Fruit fly (Drosophila melanogaster) whole organism, embryonic: Measurements from ENCODE around the gene Prp18.

Experiments
- Awh ChIP-seq: fragments of 200-800 bp; sonication (Bioruptor generic); IDR thresholded peaks from 2 replicates; pipeline ENCODE4, ENCODE4 v1.3.6; 2022; ENCODE audit warnings: missing biosample characterization, missing genetic modification characterization
- CG10267 ChIP-seq: fragments of 200-800 bp; sonication (Bioruptor generic); optimal IDR thresholded peaks from 2 replicates; lab custom pipeline; 2018; ENCODE audit warnings: missing biosample characterization, mild to moderate bottlenecking, missing genetic modification characterization, moderate library complexity
- CG10979 ChIP-seq: fragments of 200-800 bp; sonication (Bioruptor generic); optimal IDR thresholded peaks from 2 replicates; lab custom pipeline; 2018; ENCODE audit warnings: missing biosample characterization, mild to moderate bottlenecking, missing genetic modification characterization, moderate library complexity
- CG12155 ChIP-seq: fragments of 200-800 bp; sonication (Bioruptor generic); optimal IDR thresholded peaks from 3 replicates; lab custom pipeline; 2016; ENCODE audit warnings: missing biosample characterization, missing genetic modification characterization
- CG14050 ChIP-seq: fragments of 200-800 bp; sonication (Bioruptor generic); IDR thresholded peaks from 3 replicates; pipeline ENCODE4 v1.3.6; 2022; ENCODE audit warnings: missing biosample characterization, missing genetic modification characterization
- CG15269 ChIP-seq: fragments of 200-800 bp; sonication (Bioruptor generic); optimal IDR thresholded peaks from 2 replicates; lab custom pipeline; 2018; ENCODE audit warnings: missing biosample characterization, mild to moderate bottlenecking, missing genetic modification characterization, moderate library complexity
- CG15601 ChIP-seq: fragments of 200-800 bp; sonication (Bioruptor generic); optimal IDR thresholded peaks from 3 replicates; lab custom pipeline; 2019; ENCODE audit warnings: missing biosample characterization, mild to moderate bottlenecking, missing genetic modification characterization, moderate library complexity
- CG17829 ChIP-seq: fragments of 200-800 bp; optimal IDR thresholded peaks from 2 replicates; lab custom pipeline; 2019; ENCODE audit warnings: missing biosample characterization, mild to moderate bottlenecking, missing genetic modification characterization, moderate library complexity
- CG30020 ChIP-seq: fragments of 200-800 bp; optimal IDR thresholded peaks from 2 replicates; lab custom pipeline; 2019; ENCODE audit warnings: missing biosample characterization, mild to moderate bottlenecking, missing genetic modification characterization, moderate library complexity
- CG30403 ChIP-seq: fragments of 200-800 bp; sonication (Bioruptor generic); optimal IDR thresholded peaks from 3 replicates; lab custom pipeline; 2016; ENCODE audit warnings: missing biosample characterization, missing genetic modification characterization
- CG5245 ChIP-seq: fragments of 200-800 bp; sonication (Bioruptor generic); optimal IDR thresholded peaks from 3 replicates; lab custom pipeline; 2016; ENCODE audit warnings: missing biosample characterization, missing genetic modification characterization
- CG6654 ChIP-seq: fragments of 200-800 bp; sonication (Bioruptor generic); optimal IDR thresholded peaks from 2 replicates; lab custom pipeline; 2017; ENCODE audit warnings: missing biosample characterization, mild to moderate bottlenecking, missing genetic modification characterization
- CG6765 ChIP-seq: fragments of 200-800 bp; sonication (Bioruptor generic); optimal IDR thresholded peaks from 3 replicates; lab custom pipeline; 2017; ENCODE audit warnings: missing biosample characterization, mild to moderate bottlenecking, missing genetic modification characterization
- CG7271 ChIP-seq: fragments of 200-800 bp; sonication (Bioruptor generic); optimal IDR thresholded peaks from 2 replicates; lab custom pipeline; 2018; ENCODE audit warnings: missing biosample characterization, mild to moderate bottlenecking, missing genetic modification characterization, moderate library complexity
- CG7372 ChIP-seq: fragments of 200-800 bp; sonication (Bioruptor generic); IDR thresholded peaks from 2 replicates; pipeline ENCODE4 v1.3.6; 2022; ENCODE audit warnings: missing biosample characterization, missing genetic modification characterization
- CG7745 ChIP-seq: fragments of 200-800 bp; sonication (Bioruptor generic); optimal IDR thresholded peaks from 2 replicates; lab custom pipeline; 2018; ENCODE audit warnings: missing biosample characterization, mild to moderate bottlenecking, missing genetic modification characterization, moderate library complexity
- CG8924 ChIP-seq: fragments of 200-800 bp; optimal IDR thresholded peaks from 3 replicates; lab custom pipeline; 2019; ENCODE audit warnings: missing biosample characterization, mild to moderate bottlenecking, missing genetic modification characterization, moderate library complexity
- CG9727 ChIP-seq: fragments of 200-800 bp; sonication (Bioruptor generic); optimal IDR thresholded peaks from 3 replicates; lab custom pipeline; 2017; ENCODE audit warnings: missing biosample characterization, mild to moderate bottlenecking, missing genetic modification characterization
- Chrac-16 ChIP-seq: fragments of 200-800 bp; sonication (Bioruptor generic); optimal IDR thresholded peaks from 3 replicates; lab custom pipeline; 2016; ENCODE audit warnings: missing biosample characterization, missing genetic modification characterization
- Eip74EF ChIP-seq, 2 experiments: fragments of 200-800 bp in 1 of 2; fragments of >200 bp in 1 of 2; sonication (Bioruptor generic) in 1 of 2; optimal IDR thresholded peaks; 2 replicates each; lab custom pipeline; 2017 to 2019; ENCODE audit warnings: missing biosample characterization in 2 of 2, missing genetic modification characterization in 2 of 2, mild to moderate bottlenecking in 1 of 2, moderate library complexity in 1 of 2
- Fer3 ChIP-seq: fragments of 200-800 bp; sonication (Bioruptor generic); optimal IDR thresholded peaks from 2 replicates; lab custom pipeline; 2018; ENCODE audit warnings: missing biosample characterization, mild to moderate bottlenecking, missing genetic modification characterization, moderate library complexity
- GATAe ChIP-seq: fragments of 200-800 bp; sonication (Bioruptor generic); conservative IDR thresholded peaks from 2 replicates; pipeline ENCODE4 v1.3.6; 2022; ENCODE audit warnings: missing biosample characterization, missing genetic modification characterization
- HLH54F ChIP-seq: fragments of 200-800 bp; sonication (Bioruptor generic); optimal IDR thresholded peaks from 3 replicates; lab custom pipeline; 2016; ENCODE audit warnings: missing biosample characterization, missing genetic modification characterization
- Hr3 ChIP-seq: fragments of 200-800 bp; sonication (Bioruptor generic); optimal IDR thresholded peaks from 3 replicates; lab custom pipeline; 2016; ENCODE audit warnings: missing biosample characterization, missing genetic modification characterization
- NC2β ChIP-seq: fragments of 200-800 bp; sonication (Bioruptor generic); optimal IDR thresholded peaks from 2 replicates; lab custom pipeline; 2016; ENCODE audit warnings: missing biosample characterization, missing genetic modification characterization
- Ptx1 ChIP-seq: fragments of 200-800 bp; sonication (Bioruptor generic); IDR thresholded peaks from 2 replicates; pipeline ENCODE4 v1.3.6; 2022; ENCODE audit warnings: missing biosample characterization, missing genetic modification characterization
- YL-1 ChIP-seq: fragments of 200-800 bp; sonication (Bioruptor generic); optimal IDR thresholded peaks from 3 replicates; lab custom pipeline; 2017; ENCODE audit warnings: missing biosample characterization, mild to moderate bottlenecking, missing genetic modification characterization
- bsh ChIP-seq, 2 experiments: fragments of 200-800 bp; sonication (Bioruptor generic); optimal IDR thresholded peaks; 2 replicates each; lab custom pipeline; 2017 to 2018; ENCODE audit warnings: mild to moderate bottlenecking in 2 of 2, missing biosample characterization in 2 of 2, missing genetic modification characterization in 2 of 2, moderate library complexity in 1 of 2
- chif ChIP-seq, 2 experiments: fragments of 200-800 bp; sonication (Bioruptor generic); optimal IDR thresholded peaks; 3 replicates each; lab custom pipeline; 2016; ENCODE audit warnings: missing biosample characterization in 2 of 2, missing genetic modification characterization in 2 of 2
- chinmo ChIP-seq: fragments of 200-800 bp; sonication (Bioruptor generic); IDR thresholded peaks from 4 replicates; pipeline ENCODE4 v1.3.6; 2022; ENCODE audit warnings: missing biosample characterization, missing genetic modification characterization; ENCODE audit not compliant: partially characterized antibody
- disco-r ChIP-seq: fragments of 200-800 bp; sonication (Bioruptor generic); optimal IDR thresholded peaks from 2 replicates; lab custom pipeline; 2016; ENCODE audit warnings: missing biosample characterization, missing genetic modification characterization
- fd3F ChIP-seq: fragments of 200-800 bp; sonication (Bioruptor generic); optimal IDR thresholded peaks from 2 replicates; lab custom pipeline; 2018; ENCODE audit warnings: missing biosample characterization, mild to moderate bottlenecking, missing genetic modification characterization, moderate library complexity
- gsb ChIP-seq: fragments of 200-800 bp; sonication (Bioruptor generic); IDR thresholded peaks from 2 replicates; pipeline ENCODE4 v1.3.6; 2022; ENCODE audit warnings: missing biosample characterization, missing genetic modification characterization
- gsb-n ChIP-seq: fragments of 200-800 bp; sonication (Bioruptor generic); optimal IDR thresholded peaks from 3 replicates; lab custom pipeline; 2018; ENCODE audit warnings: missing biosample characterization, mild to moderate bottlenecking, missing genetic modification characterization
- knrl ChIP-seq: fragments of 200-800 bp; sonication (Bioruptor generic); IDR thresholded peaks from 3 replicates; pipeline ENCODE4 v1.3.6; 2022; ENCODE audit warnings: missing biosample characterization, missing genetic modification characterization; ENCODE audit not compliant: partially characterized antibody
- otp ChIP-seq: fragments of 200-800 bp; sonication (Bioruptor generic); IDR thresholded peaks from 3 replicates; pipeline ENCODE4, ENCODE4 v1.3.6; 2022; ENCODE audit warnings: missing biosample characterization, missing genetic modification characterization
- pan ChIP-seq, 4 experiments: fragments of >200 bp in 3 of 4; fragments of 200-800 bp in 1 of 4; sonication (Bioruptor generic) in 1 of 4; optimal IDR thresholded peaks in 3 of 4; IDR thresholded peaks in 1 of 4; 2 replicates each; pipeline versions ENCODE4 v1.3.6 to Lab custom; 2017 to 2022; ENCODE audit warnings: missing biosample characterization in 2 of 4, missing genetic modification characterization in 2 of 4, mixed read lengths in 1 of 4
- pho ChIP-seq: fragments of 200-800 bp; sonication (Bioruptor generic); optimal IDR thresholded peaks from 2 replicates; lab custom pipeline; 2016; ENCODE audit warnings: missing biosample characterization, missing genetic modification characterization
- phol ChIP-seq: fragments of 200-800 bp; sonication (Bioruptor generic); optimal IDR thresholded peaks from 3 replicates; lab custom pipeline; 2018; ENCODE audit warnings: missing biosample characterization, mild to moderate bottlenecking, missing genetic modification characterization, moderate library complexity
- pros ChIP-seq: fragments of 200-800 bp; sonication (Bioruptor generic); optimal IDR thresholded peaks from 3 replicates; lab custom pipeline; 2019; ENCODE audit warnings: missing biosample characterization, mild to moderate bottlenecking, missing genetic modification characterization, moderate library complexity
- salm ChIP-seq: fragments of 200-800 bp; sonication (Bioruptor generic); optimal IDR thresholded peaks from 2 replicates; lab custom pipeline; 2018; ENCODE audit warnings: missing biosample characterization, mild to moderate bottlenecking, missing genetic modification characterization
- sd ChIP-seq: fragments of 200-800 bp; sonication (Bioruptor generic); optimal IDR thresholded peaks from 3 replicates; lab custom pipeline; 2018; ENCODE audit warnings: missing biosample characterization, mild to moderate bottlenecking, missing genetic modification characterization, moderate library complexity
- sob ChIP-seq: fragments of 200-800 bp; sonication (Bioruptor generic); IDR thresholded peaks from 2 replicates; pipeline ENCODE4 v1.3.6; 2022; ENCODE audit warnings: missing biosample characterization, missing genetic modification characterization
- tll ChIP-seq, 2 experiments: fragments of 200-800 bp in 1 of 2; fragments of >200 bp in 1 of 2; sonication (Bioruptor generic) in 1 of 2; optimal IDR thresholded peaks; 2 replicates each; lab custom pipeline; 2017 to 2019; ENCODE audit warnings: missing biosample characterization in 2 of 2, missing genetic modification characterization in 2 of 2, mild to moderate bottlenecking in 1 of 2, moderate library complexity in 1 of 2
- ttk ChIP-seq: fragments of 200-800 bp; sonication (Bioruptor generic); IDR thresholded peaks from 2 replicates; pipeline ENCODE4 v2.1.2; 2022; ENCODE audit warnings: missing biosample characterization, missing genetic modification characterization
- wdn ChIP-seq: fragments of 200-800 bp; sonication (Bioruptor generic); IDR thresholded peaks from 2 replicates; pipeline ENCODE4 v1.3.6; 2022; ENCODE audit warnings: missing biosample characterization, missing genetic modification characterization
- zen ChIP-seq: fragments of 200-800 bp; sonication (Bioruptor generic); optimal IDR thresholded peaks from 3 replicates; lab custom pipeline; 2018; ENCODE audit warnings: missing biosample characterization, mild to moderate bottlenecking, missing genetic modification characterization, moderate library complexity
- zf30C ChIP-seq: fragments of 200-800 bp; sonication (Bioruptor generic); optimal IDR thresholded peaks from 3 replicates; lab custom pipeline; 2018; ENCODE audit warnings: missing biosample characterization, mild to moderate bottlenecking, missing genetic modification characterization
- zfh1 ChIP-seq: fragments of 200-800 bp; sonication (Bioruptor generic); IDR thresholded peaks from 3 replicates; pipeline ENCODE4 v1.3.6; 2022; ENCODE audit warnings: missing biosample characterization, missing genetic modification characterization

The Prp18 gene

DNA sequence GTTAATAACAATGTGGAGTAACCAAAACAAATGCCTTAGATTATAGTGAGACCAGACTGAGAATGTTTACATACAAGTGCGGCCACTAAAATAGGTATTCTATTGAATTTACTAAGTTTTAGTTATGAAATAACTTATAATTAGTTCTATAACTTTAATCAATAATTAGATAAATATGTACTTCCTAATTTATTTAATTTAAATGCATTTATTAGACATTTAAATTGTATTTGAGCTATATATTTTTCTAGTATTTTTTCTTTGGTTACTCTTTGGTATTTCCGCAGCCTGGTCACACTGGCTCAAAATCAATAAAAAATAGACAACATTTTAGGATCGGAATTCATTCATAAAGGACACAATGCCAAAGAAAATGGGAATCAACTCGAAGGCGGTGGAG, at the start of gene Prp18, which contains the start of gene CG6013:
Prp18 (minus strand) TSS at position 62 of the 400 bp plus-strand sequence.
CG6013 (plus strand) TSS at position 294 of the 400 bp plus-strand sequence.
- TF ChIP-seq CG7271 (tag; lab: Kevin White, UChicago) (peak; percentile 65), CG9727 (GFP tag; lab: Kevin White, UChicago) (peak; percentile 57), GATAe (GFP tag; lab: Robert Waterston, UW) (no peak), salm (peak; percentile 7), gsb-n (peak; percentile 74), CG7372 (no peak), Ptx1 (GFP tag; lab: Robert Waterston, UW) (peak; percentile 75), chif (GFP tag; optimal IDR thresholded peaks at IDR 0.05; lab: Kevin White, UChicago) (no peak), CG10979 (tag; lab: Kevin White, UChicago) (peak; percentile 72), zfh1 (peak; percentile 32; the same call in 1 of the 3 replicates), sd (tag; lab: Kevin White, UChicago) (peak; percentile 89), CG7745 (tag; lab: Kevin White, UChicago) (no peak), CG6654 (no peak), bsh (GFP tag; optimal IDR thresholded peaks at IDR 0.05; lab: Kevin White, UChicago) (peak in 1 of 2 experiments; percentile 65), CG14050 (GFP tag; lab: Robert Waterston, UW) (no peak; the same call in 2 of the 3 replicates), CG5245 (GFP tag; lab: Kevin White, UChicago) (peak; percentile 4), YL-1 (peak; percentile 47), CG15269 (peak; percentile 65), Chrac-16 (peak; percentile 51), pros (GFP tag; lab: Kevin White, UChicago) (no peak), zf30C (GFP tag; lab: Kevin White, UChicago) (no peak), gsb (GFP tag; lab: Robert Waterston, UW) (no peak), pho (GFP tag; lab: Kevin White, UChicago) (no peak), wdn (GFP tag; lab: Robert Waterston, UW) (no peak), disco-r (GFP tag; lab: Kevin White, UChicago) (no peak), Eip74EF (GFP tag; optimal IDR thresholded peaks at IDR 0.05; lab: Kevin White, UChicago) (peak in 1 of 2 experiments; percentile 9), sob (peak; percentile 38; the same call in 1 of the 2 replicates), Hr3 (GFP tag; lab: Kevin White, UChicago) (peak; percentile 63), CG12155 (GFP tag; lab: Kevin White, UChicago) (peak; percentile 46), HLH54F (GFP tag; lab: Kevin White, UChicago) (no peak), otp (GFP tag; lab: Robert Waterston, UW) (no peak), Awh (GFP tag; lab: Robert Waterston, UW) (no peak), CG30403 (GFP tag; lab: Kevin White, UChicago) (peak; percentile 63), CG8924 (peak; percentile 87), ttk (GFP tag; lab: Robert Waterston, UW) (no peak), fd3F (GFP tag; lab: Kevin White, UChicago) (peak; percentile 63), zen (peak; percentile 42), Fer3 (peak; percentile 47), CG30020 (peak; percentile 65), chinmo (GFP tag; lab: Robert Waterston, UW) (no peak), CG15601 (tag; lab: Kevin White, UChicago) (peak; percentile 75), tll (GFP tag; optimal IDR thresholded peaks at IDR 0.05; lab: Kevin White, UChicago) (peak in 1 of 2 experiments; percentile 22), CG10267 (peak; percentile 74), NC2β (GFP tag; lab: Kevin White, UChicago) (no peak), knrl (no peak), pan (optimal IDR thresholded peaks at IDR 0.05; lab: Kevin White, UChicago) (no peak), pan (GFP tag; optimal IDR thresholded peaks at IDR 0.05 in 1 of 2, IDR thresholded peaks at IDR 0.05 in 1 of 2) (peak in 1 of 2 experiments; percentile 56), CG17829 (peak; percentile 78), CG6765 (no peak), phol (tag; lab: Kevin White, UChicago) (peak; percentile 81)
